Worm (Caenorhabditis elegans): Measurements from ENCODE around the gene H28G03.2.

- no peak for TF ChIP-seq dmd-4 (tag; optimal IDR thresholded peaks at IDR 0.05; ENCODE audit: borderline replicate concordance)
- TF ChIP-seq zip-5 (tag; optimal IDR thresholded peaks at IDR 0.05) = no peak
- TF ChIP-seq gmeb-2 (tag; optimal IDR thresholded peaks at IDR 0.05) = no peak
- TF ChIP-seq ceh-22 (tag; optimal IDR thresholded peaks at IDR 0.05) = no peak
- TF ChIP-seq syd-9 (tag; optimal IDR thresholded peaks at IDR 0.05) = no peak
- no peak for TF ChIP-seq ets-4 (tag; optimal IDR thresholded peaks at IDR 0.05)
- TF ChIP-seq ahr-1 (tag; optimal IDR thresholded peaks at IDR 0.05) = no peak
- TF ChIP-seq pqm-1 (tag; optimal IDR thresholded peaks at IDR 0.05) = no peak
Measured at ce11 chrX:5252798-5253197, 47.2 kb downstream of the H28G03.2 start, which contains the start of gene nspg-14.

Measured in whole organism, late embryonic.